Worm (Caenorhabditis elegans) whole organism, mixed stage, embryonic: Measurements from ENCODE around the gene lgg-3.

ENCODE experiments used
- elt-3 ChIP-seq: fragments of 150-350 bp; optimal IDR thresholded peaks from 2 replicates; lab custom pipeline; 2014; ENCODE audit warnings: missing biosample characterization, missing genetic modification characterization
- sptf-1 ChIP-seq: sonication (generic microtip); optimal IDR thresholded peaks from 2 replicates; lab custom pipeline; 2017; ENCODE audit warnings: mild to moderate bottlenecking, missing genetic modification characterization, moderate library complexity, missing compliant biosample characterization
- ztf-11 ChIP-seq: fragments of 150-350 bp; optimal IDR thresholded peaks from 2 replicates; lab custom pipeline; 2014; ENCODE audit warnings: missing biosample characterization, missing genetic modification characterization

DNA sequence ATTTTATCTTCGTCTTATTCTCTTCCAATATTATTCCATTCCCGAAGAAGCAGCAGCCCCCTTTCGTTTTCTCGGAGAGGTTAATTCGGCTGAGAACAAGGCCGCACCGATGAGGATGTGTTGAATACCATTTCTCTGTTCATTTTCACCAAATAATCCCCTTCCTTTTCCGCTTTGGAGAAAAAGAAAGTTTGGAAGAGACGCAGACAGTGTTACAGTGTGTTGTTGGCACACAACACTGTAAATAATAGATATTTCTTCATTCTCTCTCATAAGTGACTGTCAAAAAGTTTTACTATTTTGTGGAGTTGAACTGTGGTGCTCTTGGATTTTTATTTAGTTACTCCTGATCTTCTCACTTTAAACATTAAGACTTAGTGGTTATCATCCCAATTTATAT, 32.5 kb downstream of the lgg-3 start:
- no peak for TF ChIP-seq ztf-11 (tag; lab: Kevin White, UChicago)
- no peak for TF ChIP-seq elt-3 (tag; lab: Kevin White, UChicago)
- TF ChIP-seq sptf-1 (tag; lab: Kevin White, UChicago), result no peak
